Worm (Caenorhabditis elegans) whole organism, L4/young adult: Measurements from ENCODE around the gene fbxb-51.

Experiments
- W03F9.2 ChIP-seq: fragments of 150-350 bp; optimal IDR thresholded peaks from 2 replicates; lab custom pipeline; 2014; ENCODE audit warnings: missing biosample characterization, missing genetic modification characterization
- dao-5 ChIP-seq: sonication (generic microtip); optimal IDR thresholded peaks from 2 replicates; lab custom pipeline; 2016; ENCODE audit warnings: missing genotype, missing genetic modification characterization, moderate library complexity, missing compliant biosample characterization
- him-1 ChIP-seq: sonication (generic microtip); optimal IDR thresholded peaks from 2 replicates; lab custom pipeline; 2016; ENCODE audit warnings: missing genotype, missing genetic modification reagents, missing genetic modification characterization, missing compliant biosample characterization

Gene fbxb-51

DNA sequence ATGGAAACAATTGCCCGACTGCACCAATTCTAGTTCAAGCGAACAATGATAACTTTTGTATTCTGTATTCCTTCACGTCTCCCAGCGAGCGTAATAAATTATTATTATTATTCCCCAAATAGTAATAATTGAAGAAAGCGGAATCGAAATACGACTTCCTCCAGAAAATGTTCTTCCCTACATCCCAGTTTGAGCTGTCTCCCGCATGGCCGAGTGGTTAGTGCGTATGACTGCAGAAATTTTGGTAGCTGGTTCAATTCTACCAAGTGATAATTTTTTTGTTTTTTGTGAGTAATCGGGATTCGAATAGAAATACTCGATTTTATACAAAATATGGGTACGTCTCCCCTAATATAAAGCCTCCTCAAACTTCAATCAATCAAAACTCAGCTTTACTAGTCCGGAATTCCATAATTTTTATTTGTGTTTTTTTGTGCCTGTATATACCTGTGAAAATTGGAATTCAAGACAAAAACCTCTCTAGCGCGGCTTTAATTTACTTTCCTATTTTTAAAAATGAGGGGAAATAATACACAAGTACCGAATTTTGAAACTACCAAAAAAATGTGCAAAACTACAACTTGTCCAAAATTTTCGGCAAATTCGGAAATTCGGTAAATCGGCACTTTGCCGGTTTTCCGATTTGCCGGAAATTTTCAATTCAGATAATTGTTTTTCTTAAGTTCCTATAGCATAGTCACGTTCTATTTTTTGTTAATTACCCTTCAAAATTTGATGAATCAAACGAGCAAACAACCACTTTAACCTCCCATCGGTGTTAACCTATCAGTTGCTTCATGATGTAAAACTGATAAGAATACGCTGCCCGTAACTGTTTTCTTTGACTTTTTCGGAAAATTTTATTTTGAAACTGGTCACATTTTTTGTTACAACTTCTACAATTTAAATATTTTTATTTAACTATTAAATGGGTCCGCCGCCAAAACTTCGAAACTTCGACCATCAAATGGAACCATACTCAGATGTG lies 46.9 kb downstream of the fbxb-51 start, which contains the start of gene bath-46:
TSS of gene bath-46 (plus strand) at position 806 of the 988 bp plus-strand sequence.
- TF ChIP-seq him-1 (tag; lab: Kevin White, UChicago) (no peak), dao-5 (tag; lab: Kevin White, UChicago) (no peak), W03F9.2 (tag; lab: Kevin White, UChicago) (no peak)

DNA sequence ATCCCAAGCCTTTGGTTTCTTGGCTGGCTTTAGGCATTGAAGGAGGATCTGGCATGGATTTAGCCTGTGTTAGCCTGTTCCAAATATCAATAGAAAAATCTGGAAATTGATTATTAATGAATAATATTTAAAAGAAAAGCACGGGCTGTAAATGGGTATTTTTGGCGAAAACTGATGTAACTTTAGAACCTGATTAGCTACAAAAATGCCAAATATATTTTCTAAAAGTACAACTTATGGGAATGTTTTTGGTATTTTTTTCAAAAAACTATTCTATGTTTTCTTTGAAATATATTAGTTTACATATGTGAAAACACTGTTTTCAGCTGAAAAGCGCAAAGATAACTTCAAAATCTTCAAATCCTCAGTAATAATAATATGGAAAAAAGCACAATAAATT lies 50.1 kb downstream of the fbxb-51 start, which contains the start of gene bath-26:
TSS of gene bath-26 (minus strand) at position 101 of the 400 bp plus-strand sequence.
- TF ChIP-seq him-1 (tag; lab: Kevin White, UChicago) (no peak), dao-5 (tag; lab: Kevin White, UChicago) (no peak), W03F9.2 (tag; lab: Kevin White, UChicago) (no peak)
